Fruit fly (Drosophila melanogaster): Measurements from ENCODE around the gene ksr.

DNA sequence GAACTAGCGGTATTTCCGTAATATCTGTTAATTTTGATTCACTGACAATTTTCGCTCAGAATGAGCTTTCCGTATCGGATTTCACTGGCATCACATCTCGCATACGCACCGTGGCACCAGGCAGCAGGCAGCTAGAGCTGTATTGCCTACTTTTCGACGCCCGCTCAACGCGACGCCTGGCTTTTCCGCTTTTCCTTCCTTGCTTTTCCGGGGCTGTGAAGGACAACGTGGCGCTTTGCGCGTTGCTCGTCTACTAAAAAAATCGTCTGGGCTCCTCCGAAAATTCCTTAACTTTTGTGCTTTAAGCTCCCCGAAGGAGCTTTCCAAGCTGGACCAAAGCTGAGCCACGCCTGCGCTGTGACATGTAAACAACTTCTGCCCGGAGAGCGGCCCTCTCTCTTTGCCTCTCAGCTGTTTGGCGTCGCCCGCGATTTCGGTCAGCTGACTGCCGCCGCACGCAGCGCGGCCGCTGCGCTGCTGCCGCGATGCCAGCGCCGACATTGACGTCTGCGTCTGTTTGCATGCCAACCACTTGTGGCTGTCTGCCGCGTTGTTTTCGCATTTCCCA lies 39.4 kb upstream of the ksr start, which contains the start of the genes CG43845 and Nmdar1:
- TF ChIP-seq CG8478 (optimal IDR thresholded peaks at IDR 0.05) (no peak), CTCF (optimal IDR thresholded peaks at IDR 0.05) (no peak)
